1 fruit fly cellular context compared by ENCODE assay signal in the genomic region with DNA sequence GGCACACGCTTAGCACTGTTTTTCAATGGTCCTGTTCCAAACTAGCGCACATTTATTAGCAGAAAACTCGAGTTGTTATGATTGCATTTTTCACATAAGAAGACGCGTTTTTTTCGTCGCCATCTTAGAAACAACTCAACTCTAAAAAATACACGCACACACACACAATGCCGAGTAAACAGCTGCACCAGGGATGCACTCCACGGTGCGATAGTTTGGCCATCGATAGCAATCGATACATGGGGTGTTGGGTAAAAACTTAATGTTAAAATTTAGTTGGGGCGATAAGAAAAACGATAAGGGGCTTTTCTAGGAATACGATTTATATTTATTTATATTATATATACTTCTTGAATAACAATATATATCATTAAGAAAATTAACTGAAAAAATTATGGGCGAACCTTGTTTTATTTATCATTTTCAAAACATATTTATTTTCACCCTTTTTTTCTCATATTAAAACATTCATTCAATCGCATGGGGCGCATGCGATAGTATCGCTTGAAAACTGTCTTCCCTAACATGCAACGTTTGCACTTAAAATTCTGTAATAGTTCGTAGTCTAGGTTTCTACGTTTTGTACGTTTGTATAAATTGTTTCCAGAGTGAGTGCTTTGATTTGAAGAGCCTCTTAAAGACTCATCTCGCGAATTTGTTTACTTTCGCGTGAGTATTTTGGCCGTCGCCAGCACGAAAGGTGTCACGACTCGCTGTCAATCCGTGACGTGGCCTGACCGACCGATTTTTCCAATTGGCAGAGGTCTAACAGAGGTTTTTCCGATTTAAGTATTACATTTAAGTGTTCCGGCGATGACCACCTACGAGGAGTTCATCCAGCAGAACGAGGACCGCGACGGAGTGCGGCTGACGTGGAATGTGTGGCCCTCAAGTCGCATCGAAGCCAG.
A peak's percentile ranks its signal among the peaks of the same experiment; 100 is the strongest.
TF ChIP-seq lines count a peak whose summit lies in the region.

Gene MTA1-like, minus strand, starts transcription at position 170 of the 908 bp plus-strand sequence.
Gene Sec23, plus strand, starts transcription at position 497 of the 908 bp plus-strand sequence.

TF ChIP-seq in whole organism, embryonic, 481 proteins besides CTCF, POLR2A, EP300 and RAD21 (continued from another document and continues in another):
- TF ChIP-seq toy (GFP tag; IDR thresholded peaks at IDR 0.05; lab: Robert Waterston, UW) (no peak), CG8478 (optimal IDR thresholded peaks at IDR 0.05; lab: Kevin White, UChicago) (no peak), CG15269 (tag; optimal IDR thresholded peaks at IDR 0.05; lab: Kevin White, UChicago) (peak; percentile 43), twi (tag; optimal IDR thresholded peaks at IDR 0.05; lab: Kevin White, UChicago) (peak; percentile 44), gsb-n (tag; optimal IDR thresholded peaks at IDR 0.05; lab: Kevin White, UChicago) (peak; percentile 25), ham (GFP tag; IDR thresholded peaks at IDR 0.05; lab: Robert Waterston, UW) (no peak), Rfx (GFP tag; IDR thresholded peaks at IDR 0.05; lab: Robert Waterston, UW) (peak; percentile 71), zfh1 (GFP tag; IDR thresholded peaks at IDR 0.05; lab: Robert Waterston, UW) (0 out of 3 replicates have a peak, but pooled peaks have one; percentile 27), CG11456 (GFP tag; IDR thresholded peaks at IDR 0.05; lab: Robert Waterston, UW) (peak; percentile 45; the same call in 1 of the 3 replicates), az2 (GFP tag; optimal IDR thresholded peaks at IDR 0.05; lab: Kevin White, UChicago) (peak; percentile 44), BtbVII (GFP tag; optimal IDR thresholded peaks at IDR 0.05; lab: Kevin White, UChicago) (no peak), HLH54F (GFP tag; optimal IDR thresholded peaks at IDR 0.05; lab: Kevin White, UChicago) (peak; percentile 38), HHEX (GFP tag; optimal IDR thresholded peaks at IDR 0.05; lab: Kevin White, UChicago) (no peak), CG31224 (GFP tag; IDR thresholded peaks at IDR 0.05; lab: Robert Waterston, UW) (peak; percentile 5; the same call in 1 of the 2 replicates), corto (GFP tag; optimal IDR thresholded peaks at IDR 0.05; lab: Kevin White, UChicago) (peak; percentile 60), PHDP (tag; optimal IDR thresholded peaks at IDR 0.05; lab: Kevin White, UChicago) (peak; percentile 48), BEAF-32 (GFP tag; optimal IDR thresholded peaks at IDR 0.05; lab: Kevin White, UChicago) (peak; percentile 95), lbe (GFP tag; optimal IDR thresholded peaks at IDR 0.05; lab: Kevin White, UChicago) (peak; percentile 54), CG11398 (GFP tag; optimal IDR thresholded peaks at IDR 0.05; lab: Kevin White, UChicago) (no peak), Dref (GFP tag; IDR thresholded peaks at IDR 0.05; lab: Robert Waterston, UW) (peak; percentile 82), CG3281 (GFP tag; optimal IDR thresholded peaks at IDR 0.05; lab: Kevin White, UChicago) (peak; percentile 4), lmd (GFP tag; IDR thresholded peaks at IDR 0.05; lab: Robert Waterston, UW) (peak; percentile 44; the same call in 1 of the 2 replicates), maf-S (GFP tag; optimal IDR thresholded peaks at IDR 0.05; lab: Kevin White, UChicago) (no peak), ems (GFP tag; optimal IDR thresholded peaks at IDR 0.05; lab: Kevin White, UChicago) (no peak), insv (GFP tag; optimal IDR thresholded peaks at IDR 0.05; lab: Kevin White, UChicago) (peak in 1 of 2 experiments; percentile 73), sc (optimal IDR thresholded peaks at IDR 0.05; lab: Kevin White, UChicago) (no peak), sc (GFP tag; optimal IDR thresholded peaks at IDR 0.05; lab: Kevin White, UChicago) (peak; percentile 35), hb (GFP tag; IDR thresholded peaks at IDR 0.05; lab: Robert Waterston, UW; ENCODE audit: partially characterized antibody) (peak; percentile 96), CG2678 (tag; optimal IDR thresholded peaks at IDR 0.05; lab: Kevin White, UChicago) (peak; percentile 65), CG8924 (tag; optimal IDR thresholded peaks at IDR 0.05; lab: Kevin White, UChicago) (peak; percentile 71), CG11560 (tag; IDR thresholded peaks at IDR 0.05; lab: Robert Waterston, UW) (no peak), h (optimal IDR thresholded peaks at IDR 0.05; lab: Kevin White, UChicago) (no peak), jumu (GFP tag; optimal IDR thresholded peaks at IDR 0.05; lab: Kevin White, UChicago) (no peak), Elba2 (GFP tag; optimal IDR thresholded peaks at IDR 0.05; lab: Kevin White, UChicago) (peak; percentile 82), Bgb (GFP tag; IDR thresholded peaks at IDR 0.05; lab: Robert Waterston, UW; ENCODE audit: partially characterized antibody) (peak; percentile 88), Stat92E (GFP tag; optimal IDR thresholded peaks at IDR 0.05; lab: Kevin White, UChicago) (peak in 1 of 3 experiments; percentile 48), CG15601 (tag; optimal IDR thresholded peaks at IDR 0.05; lab: Kevin White, UChicago) (peak; percentile 64), bbx (GFP tag; IDR thresholded peaks at IDR 0.05; lab: Robert Waterston, UW; ENCODE audit: partially characterized antibody) (peak; percentile 90), tap (tag; optimal IDR thresholded peaks at IDR 0.05; lab: Kevin White, UChicago) (peak; percentile 46), psq (GFP tag; optimal IDR thresholded peaks at IDR 0.05; lab: Kevin White, UChicago) (no peak), Rx (GFP tag; IDR thresholded peaks at IDR 0.05; lab: Robert Waterston, UW) (no peak), ato (GFP tag; IDR thresholded peaks at IDR 0.05; lab: Robert Waterston, UW; ENCODE audit: partially characterized antibody) (peak; percentile 76), NFAT (GFP tag; IDR thresholded peaks at IDR 0.05; lab: Robert Waterston, UW) (no peak), TFAM (GFP tag; optimal IDR thresholded peaks at IDR 0.05; lab: Kevin White, UChicago) (no peak), disco-r (GFP tag; optimal IDR thresholded peaks at IDR 0.05; lab: Kevin White, UChicago) (no peak), CG8359 (GFP tag; optimal IDR thresholded peaks at IDR 0.05; lab: Kevin White, UChicago; ENCODE audit: borderline replicate concordance) (no peak), ro (GFP tag; IDR thresholded peaks at IDR 0.05; lab: Robert Waterston, UW) (no peak), Hr3 (GFP tag; optimal IDR thresholded peaks at IDR 0.05; lab: Kevin White, UChicago) (peak; percentile 75), D (optimal IDR thresholded peaks at IDR 0.05; lab: Kevin White, UChicago) (no peak), D (GFP tag; optimal IDR thresholded peaks at IDR 0.05; lab: Kevin White, UChicago) (peak; percentile 18), HLHmδ (GFP tag; optimal IDR thresholded peaks at IDR 0.05; lab: Kevin White, UChicago) (peak; percentile 41), ewg (GFP tag; optimal IDR thresholded peaks at IDR 0.05; lab: Kevin White, UChicago) (peak; percentile 41), tin (GFP tag; optimal IDR thresholded peaks at IDR 0.05; lab: Kevin White, UChicago) (peak; percentile 57), lab (GFP tag; optimal IDR thresholded peaks at IDR 0.05; lab: Kevin White, UChicago) (peak; percentile 36), CG17361 (GFP tag; IDR thresholded peaks at IDR 0.05; lab: Robert Waterston, UW) (peak; percentile 86), CG18599 (GFP tag; optimal IDR thresholded peaks at IDR 0.05; lab: Kevin White, UChicago) (peak; percentile 38), Mrtf (GFP tag; IDR thresholded peaks at IDR 0.05; lab: Robert Waterston, UW) (no peak), CG33557 (GFP tag; optimal IDR thresholded peaks at IDR 0.05; lab: Kevin White, UChicago) (peak; percentile 48), CG8089 (GFP tag; optimal IDR thresholded peaks at IDR 0.05; lab: Kevin White, UChicago) (no peak), zen2 (GFP tag; IDR thresholded peaks at IDR 0.05; lab: Robert Waterston, UW; ENCODE audit: partially characterized antibody) (peak; percentile 85; the same call in 2 of the 3 replicates), gfzf (GFP tag; optimal IDR thresholded peaks at IDR 0.05; lab: Kevin White, UChicago) (peak; percentile 13), ash1 (GFP tag; optimal IDR thresholded peaks at IDR 0.05; lab: Kevin White, UChicago) (no peak), Bteb2 (GFP tag; optimal IDR thresholded peaks at IDR 0.05; lab: Kevin White, UChicago) (no peak), Chrac-16 (GFP tag; optimal IDR thresholded peaks at IDR 0.05; lab: Kevin White, UChicago) (peak; percentile 43), Sox102F (GFP tag; optimal IDR thresholded peaks at IDR 0.05; lab: Kevin White, UChicago) (no peak), Hr51 (GFP tag; optimal IDR thresholded peaks at IDR 0.05; lab: Kevin White, UChicago) (peak; percentile 28 to 40), chif (GFP tag; optimal IDR thresholded peaks at IDR 0.05; lab: Kevin White, UChicago) (no peak), CG32767 (GFP tag; IDR thresholded peaks at IDR 0.05; lab: Robert Waterston, UW) (no peak; the same call in 1 of the 2 replicates), mld (GFP tag; IDR thresholded peaks at IDR 0.05; lab: Robert Waterston, UW; ENCODE audit: partially characterized antibody) (peak; percentile 91), CG16813 (GFP tag; IDR thresholded peaks at IDR 0.05; lab: Robert Waterston, UW; ENCODE audit: partially characterized antibody) (peak; percentile 98), sug (tag; optimal IDR thresholded peaks at IDR 0.05; lab: Kevin White, UChicago) (peak; percentile 64), pho (GFP tag; optimal IDR thresholded peaks at IDR 0.05; lab: Kevin White, UChicago) (peak; percentile 37), Antp (GFP tag; optimal IDR thresholded peaks at IDR 0.05; lab: Kevin White, UChicago) (no peak), CG5245 (GFP tag; optimal IDR thresholded peaks at IDR 0.05; lab: Kevin White, UChicago) (no peak), croc (GFP tag; conservative IDR thresholded peaks at IDR 0.05; lab: Robert Waterston, UW) (no peak), Ets65A (GFP tag; lab: Kevin White, UChicago) (peak; percentile 93), Abd-B (GFP tag; optimal IDR thresholded peaks at IDR 0.05; lab: Kevin White, UChicago) (peak; percentile 71), stwl (tag; optimal IDR thresholded peaks at IDR 0.05; lab: Kevin White, UChicago) (no peak), jigr1 (GFP tag; IDR thresholded peaks at IDR 0.05; lab: Robert Waterston, UW) (peak; percentile 79; the same call in 2 of the 3 replicates), chn (GFP tag; optimal IDR thresholded peaks at IDR 0.05; lab: Kevin White, UChicago) (peak; percentile 21), HmgZ (tag; optimal IDR thresholded peaks at IDR 0.05; lab: Kevin White, UChicago) (peak; percentile 26), fu2 (GFP tag; optimal IDR thresholded peaks at IDR 0.05; lab: Kevin White, UChicago) (peak; percentile 12), ATbp (GFP tag; optimal IDR thresholded peaks at IDR 0.05; lab: Kevin White, UChicago) (no peak), Ada2b (GFP tag; IDR thresholded peaks at IDR 0.05; lab: Robert Waterston, UW) (no peak), CG8765 (GFP tag; IDR thresholded peaks at IDR 0.05; lab: Robert Waterston, UW) (no peak; the same call in 1 of the 2 replicates), CG10462 (GFP tag; optimal IDR thresholded peaks at IDR 0.05; lab: Kevin White, UChicago) (peak; percentile 31), ind (GFP tag; optimal IDR thresholded peaks at IDR 0.05; lab: Kevin White, UChicago) (peak; percentile 61), CG15514 (GFP tag; optimal IDR thresholded peaks at IDR 0.05; lab: Kevin White, UChicago) (peak; percentile 36), CG6175 (GFP tag; IDR thresholded peaks at IDR 0.05; lab: Robert Waterston, UW) (no peak), CG10979 (tag; optimal IDR thresholded peaks at IDR 0.05; lab: Kevin White, UChicago) (peak; percentile 37), hth (optimal IDR thresholded peaks at IDR 0.05; lab: Kevin White, UChicago) (no peak), sens (GFP tag; lab: Kevin White, UChicago) (peak; percentile 81), knrl (GFP tag; IDR thresholded peaks at IDR 0.05; lab: Robert Waterston, UW; ENCODE audit: partially characterized antibody) (peak; percentile 98), CG1647 (GFP tag; optimal IDR thresholded peaks at IDR 0.05; lab: Kevin White, UChicago) (no peak), hbn (GFP tag; IDR thresholded peaks at IDR 0.05; lab: Robert Waterston, UW; ENCODE audit: partially characterized antibody) (peak; percentile 88), CG10543 (GFP tag; optimal IDR thresholded peaks at IDR 0.05; lab: Kevin White, UChicago) (peak; percentile 66), CkIIα-i1 (GFP tag; IDR thresholded peaks at IDR 0.05; lab: Robert Waterston, UW) (no peak), CG6254 (GFP tag; optimal IDR thresholded peaks at IDR 0.05; lab: Kevin White, UChicago) (no peak), Gug (GFP tag; IDR thresholded peaks at IDR 0.05; lab: Robert Waterston, UW) (peak; percentile 73; the same call in 2 of the 4 replicates), CG9609 (GFP tag; optimal IDR thresholded peaks at IDR 0.05; lab: Kevin White, UChicago) (peak; percentile 22), slou (GFP tag; optimal IDR thresholded peaks at IDR 0.05; lab: Kevin White, UChicago) (peak; percentile 43), en (GFP tag; optimal IDR thresholded peaks at IDR 0.05; lab: Kevin White, UChicago) (no peak), crc (GFP tag; optimal IDR thresholded peaks at IDR 0.05; lab: Kevin White, UChicago) (no peak), B-H1 (GFP tag; IDR thresholded peaks at IDR 0.05; lab: Robert Waterston, UW) (no peak), zf30C (GFP tag; optimal IDR thresholded peaks at IDR 0.05; lab: Kevin White, UChicago) (no peak), CG14441 (GFP tag; IDR thresholded peaks at IDR 0.05; lab: Robert Waterston, UW) (peak; percentile 25; the same call in 1 of the 2 replicates), Dll (GFP tag; IDR thresholded peaks at IDR 0.05; lab: Robert Waterston, UW; ENCODE audit: partially characterized antibody) (peak; percentile 97), tgo (GFP tag; IDR thresholded peaks at IDR 0.05; lab: Robert Waterston, UW) (peak; percentile 40; the same call in 1 of the 3 replicates), CG12942 (GFP tag; optimal IDR thresholded peaks at IDR 0.05; lab: Kevin White, UChicago) (peak; percentile 52), Deaf1 (tag; optimal IDR thresholded peaks at IDR 0.05; lab: Kevin White, UChicago) (peak; percentile 19), HLH4C (GFP tag; IDR thresholded peaks at IDR 0.05; lab: Robert Waterston, UW; ENCODE audit: partially characterized antibody) (peak; percentile 92), dm (GFP tag; optimal IDR thresholded peaks at IDR 0.05; lab: Kevin White, UChicago) (peak; percentile 36), phol (tag; optimal IDR thresholded peaks at IDR 0.05; lab: Kevin White, UChicago) (peak; percentile 98), slbo (GFP tag; IDR thresholded peaks at IDR 0.05; lab: Robert Waterston, UW) (peak; percentile 72), chm (GFP tag; IDR thresholded peaks at IDR 0.05; lab: Robert Waterston, UW) (no peak), CG9932 (GFP tag; IDR thresholded peaks at IDR 0.05; lab: Robert Waterston, UW) (peak; percentile 80), kah (GFP tag; optimal IDR thresholded peaks at IDR 0.05; lab: Kevin White, UChicago) (no peak), CG17359 (tag; optimal IDR thresholded peaks at IDR 0.05; lab: Kevin White, UChicago) (peak; percentile 16)
